Worm (Caenorhabditis elegans) whole organism, young adult: Measurements from ENCODE around the gene cpr-9.

ENCODE experiments used
- F33H1.4 ChIP-seq: fragments of 200-800 bp; sonication (Bioruptor generic); IDR thresholded peaks from 2 replicates; pipeline ENCODE4 v1.3.6; 2022; ENCODE audit warnings: missing genetic modification reagents, missing genetic modification characterization, missing compliant biosample characterization
- attf-6 ChIP-seq: fragments of 200-800 bp; sonication (Bioruptor generic); IDR thresholded peaks from 2 replicates; pipeline ENCODE4 v1.3.6; 2022; ENCODE audit warnings: missing genetic modification reagents, missing genetic modification characterization, missing compliant biosample characterization
- ccch-3 ChIP-seq: fragments of 200-800 bp; sonication (Bioruptor generic); optimal IDR thresholded peaks from 2 replicates; lab custom pipeline; 2018; ENCODE audit warnings: mild to moderate bottlenecking, missing genetic modification characterization, missing compliant biosample characterization
- egl-18 ChIP-seq: fragments of 200-800 bp; sonication (Bioruptor generic); IDR thresholded peaks from 2 replicates; pipeline ENCODE4 v1.3.6; 2022; ENCODE audit warnings: missing genetic modification reagents, missing genetic modification characterization, missing compliant biosample characterization
- lag-1 ChIP-seq: fragments of 200-800 bp; sonication (Bioruptor generic); IDR thresholded peaks from 2 replicates; pipeline ENCODE4 v1.3.6; 2022; ENCODE audit warnings: missing genetic modification reagents, missing genetic modification characterization, missing compliant biosample characterization
- nfya-1 ChIP-seq: sonication (generic microtip); optimal IDR thresholded peaks from 2 replicates; lab custom pipeline; 2017; ENCODE audit warnings: antibody characterized with exemption, missing compliant biosample characterization, missing genetic modification characterization, borderline replicate concordance; ENCODE audit not compliant: insufficient read depth
- nhr-120 ChIP-seq: fragments of 200-800 bp; sonication (Bioruptor generic); IDR thresholded peaks from 2 replicates; pipeline ENCODE4 v1.3.6; 2022; ENCODE audit warnings: missing genetic modification characterization, missing compliant biosample characterization
- pha-4 ChIP-seq: fragments of 150-350 bp; sonication (generic microtip); optimal IDR thresholded peaks from 2 replicates; lab custom pipeline; 2014; ENCODE audit warnings: missing biosample characterization, missing genetic modification reagents, missing genetic modification characterization
- tbx-9 ChIP-seq: sonication (generic microtip); optimal IDR thresholded peaks from 2 replicates; lab custom pipeline; 2016; ENCODE audit warnings: borderline replicate concordance, missing genetic modification characterization, inconsistent platforms, missing compliant biosample characterization

DNA sequence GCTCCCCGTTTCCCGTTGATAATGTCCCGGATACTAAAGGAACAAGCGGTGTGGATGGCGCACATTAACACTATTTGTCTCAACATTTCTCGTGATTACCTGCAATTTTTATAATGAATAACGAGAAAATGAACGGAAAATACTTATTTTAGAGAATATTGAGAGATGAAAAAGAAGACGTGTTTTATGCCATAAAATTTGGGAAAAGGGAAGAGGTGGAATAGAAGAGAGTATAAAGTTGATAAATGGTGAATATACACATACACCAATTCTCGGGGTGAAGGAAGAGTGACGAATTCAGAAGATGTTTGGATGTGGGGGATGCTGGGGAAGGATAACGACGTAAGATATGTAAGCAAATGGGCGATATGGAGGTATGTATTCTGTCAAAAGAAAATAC, 38.1 kb upstream of the cpr-9 start, which contains the start of gene F58H1.7:
- TF ChIP-seq attf-6 (GFP tag; lab: Robert Waterston, UW) (no peak), lag-1 (GFP tag; lab: Robert Waterston, UW) (no peak), pha-4 (tag; lab: Kevin White, UChicago) (no peak), F33H1.4 (GFP tag; lab: Robert Waterston, UW) (no peak), egl-18 (GFP tag; lab: Robert Waterston, UW) (no peak), nfya-1 (tag; lab: Kevin White, UChicago) (no peak), ccch-3 (GFP tag; lab: Kevin White, UChicago) (no peak), tbx-9 (no peak), nhr-120 (GFP tag; lab: Robert Waterston, UW) (no peak)
